Worm (Caenorhabditis elegans): ENCODE data around the gene F19C6.2.

DNA sequence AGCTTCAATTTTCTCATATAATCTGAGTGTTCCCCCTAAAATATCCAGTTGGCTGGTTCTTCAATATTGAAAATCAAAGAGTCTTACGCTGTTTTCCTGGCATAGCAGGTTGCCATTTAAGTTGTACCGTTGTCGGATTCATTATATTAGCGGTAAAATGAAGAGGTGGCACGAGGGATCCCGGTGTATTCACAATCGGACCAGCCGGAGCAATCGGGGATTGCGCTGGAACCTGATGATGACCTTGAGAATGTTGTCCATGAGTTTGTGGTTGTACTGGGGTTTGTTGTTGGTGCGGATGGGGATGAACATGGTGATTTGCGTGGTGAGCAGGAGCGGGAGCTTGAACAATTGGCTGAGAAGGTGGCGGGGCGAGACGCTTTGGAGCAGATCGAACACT is 43.7 kb downstream of the F19C6.2 start:
- TF ChIP-seq jun-1 (tag; optimal IDR thresholded peaks at IDR 0.05) (no peak), dve-1 (tag; optimal IDR thresholded peaks at IDR 0.05; ENCODE audit: insufficient read depth) (no peak), lin-38 (GFP tag; IDR thresholded peaks at IDR 0.05) (no peak), zag-1 (tag; optimal IDR thresholded peaks at IDR 0.05) (no peak), ces-1 (GFP tag; optimal IDR thresholded peaks at IDR 0.05) (no peak), spr-1 (tag; optimal IDR thresholded peaks at IDR 0.05) (no peak), nhr-28 (tag; optimal IDR thresholded peaks at IDR 0.05) (no peak), aly-2 (tag; optimal IDR thresholded peaks at IDR 0.05) (no peak), lsy-2 (tag; optimal IDR thresholded peaks at IDR 0.05) (no peak), Y105C5A.15 (GFP tag; IDR thresholded peaks at IDR 0.05) (no peak), mes-2 (tag; optimal IDR thresholded peaks at IDR 0.05; ENCODE audit: poor library complexity, severe bottlenecking) (no peak), F37D6.2 (tag; optimal IDR thresholded peaks at IDR 0.05) (no peak)

Data from whole organism, L4 larva.